Fruit fly (Drosophila melanogaster): ENCODE measurements around the gene pns.

Gene pns

DNA sequence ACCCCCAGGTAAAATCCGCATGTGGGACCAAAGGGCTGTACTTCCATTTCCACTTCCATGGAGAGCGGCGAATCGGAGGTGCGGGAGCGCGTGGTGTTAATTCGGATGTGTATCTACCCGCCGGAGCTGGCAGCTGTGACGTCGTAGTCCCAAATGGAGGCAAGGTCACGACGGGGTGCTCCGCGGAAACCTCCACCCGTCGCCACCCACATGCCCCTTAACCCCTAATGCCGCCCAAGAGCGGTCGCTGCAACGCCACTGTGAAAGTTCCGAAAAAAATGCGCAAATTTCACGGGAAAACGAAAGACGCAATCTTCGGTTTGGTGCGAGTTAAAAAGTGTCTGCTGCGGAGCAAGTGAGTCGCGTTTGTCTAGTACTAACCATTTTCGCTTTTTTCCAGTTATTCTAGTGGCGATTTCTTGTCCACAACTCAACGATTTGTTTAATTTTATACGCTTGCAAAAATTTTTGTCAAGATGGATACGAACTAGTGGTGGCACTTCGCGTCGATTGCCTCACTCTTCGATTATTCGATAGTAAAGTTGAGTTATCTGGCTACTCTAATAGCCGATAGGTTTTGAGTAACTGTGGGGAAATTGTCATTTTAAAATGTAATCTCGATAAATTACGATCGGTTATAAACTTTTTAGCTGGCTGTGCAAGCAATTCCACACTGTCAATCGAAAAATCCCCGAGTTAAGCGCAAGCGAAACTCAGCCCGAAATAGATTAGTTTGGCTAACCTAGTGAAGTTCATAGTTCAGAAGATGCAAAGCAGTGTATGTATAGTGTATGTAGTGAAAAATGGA, 34.6 kb upstream of the pns start, which contains the start of the genes hfp and Psa (continued):
- TF ChIP-seq CG15514 (GFP tag; optimal IDR thresholded peaks at IDR 0.05), result peak; percentile 60
- no peak for TF ChIP-seq CG6813 (GFP tag; optimal IDR thresholded peaks at IDR 0.05)
- TF ChIP-seq Meics (GFP tag; optimal IDR thresholded peaks at IDR 0.05), result no peak
- TF ChIP-seq sc (optimal IDR thresholded peaks at IDR 0.05), result no peak
- TF ChIP-seq sc (GFP tag; optimal IDR thresholded peaks at IDR 0.05), result no peak
- no peak for TF ChIP-seq dmrt11E (tag; optimal IDR thresholded peaks at IDR 0.05)
- TF ChIP-seq Dll (GFP tag; IDR thresholded peaks at IDR 0.05; ENCODE audit: partially characterized antibody), result peak; percentile 73
- TF ChIP-seq sisA (GFP tag; IDR thresholded peaks at IDR 0.05), result no peak
- no peak for TF ChIP-seq Lim3 (GFP tag; IDR thresholded peaks at IDR 0.05)
- no peak for TF ChIP-seq pros (GFP tag; optimal IDR thresholded peaks at IDR 0.05)
- TF ChIP-seq MESR4 (GFP tag; optimal IDR thresholded peaks at IDR 0.05), result peak; percentile 86
- TF ChIP-seq Ravus (GFP tag; IDR thresholded peaks at IDR 0.05), result no peak
- TF ChIP-seq CG5180 (GFP tag; optimal IDR thresholded peaks at IDR 0.05), result no peak
- peak; percentile 7 for TF ChIP-seq grau (tag; optimal IDR thresholded peaks at IDR 0.05)
- TF ChIP-seq fru (optimal IDR thresholded peaks at IDR 0.05), result no peak
- no peak for TF ChIP-seq CG10147 (GFP tag; optimal IDR thresholded peaks at IDR 0.05)
- peak; percentile 46; the same call in 1 of the 3 replicates for TF ChIP-seq CG34422 (GFP tag; IDR thresholded peaks at IDR 0.05)
- TF ChIP-seq Drgx (GFP tag; IDR thresholded peaks at IDR 0.05), result no peak
- TF ChIP-seq Camta (GFP tag; optimal IDR thresholded peaks at IDR 0.05), result no peak
- no peak for TF ChIP-seq Aef1 (GFP tag; IDR thresholded peaks at IDR 0.05)
- no peak for TF ChIP-seq CG4404 (GFP tag; IDR thresholded peaks at IDR 0.05)
- no peak for TF ChIP-seq Hmr (GFP tag; optimal IDR thresholded peaks at IDR 0.05)
- TF ChIP-seq Sox102F (GFP tag; optimal IDR thresholded peaks at IDR 0.05), result no peak
- no peak for TF ChIP-seq CG11247 (GFP tag; IDR thresholded peaks at IDR 0.05)
- TF ChIP-seq CG2678 (tag; optimal IDR thresholded peaks at IDR 0.05), result no peak
- TF ChIP-seq yki (optimal IDR thresholded peaks at IDR 0.05), result no peak
- TF ChIP-seq CG17385 (GFP tag; optimal IDR thresholded peaks at IDR 0.05), result no peak
- no peak for TF ChIP-seq Dfd (GFP tag; optimal IDR thresholded peaks at IDR 0.05)
- TF ChIP-seq CG16813 (GFP tag; IDR thresholded peaks at IDR 0.05; ENCODE audit: partially characterized antibody), result peak; percentile 70
- no peak for TF ChIP-seq CG6254 (GFP tag; optimal IDR thresholded peaks at IDR 0.05)
- peak; percentile 70; the same call in 1 of the 3 replicates for TF ChIP-seq hb (GFP tag; IDR thresholded peaks at IDR 0.05; ENCODE audit: partially characterized antibody)
- no peak for TF ChIP-seq Ada2b (GFP tag; IDR thresholded peaks at IDR 0.05)
- no peak for TF ChIP-seq ewg (GFP tag; optimal IDR thresholded peaks at IDR 0.05)
- TF ChIP-seq twi (tag; optimal IDR thresholded peaks at IDR 0.05), result no peak
- no peak for TF ChIP-seq CG13296 (GFP tag; optimal IDR thresholded peaks at IDR 0.05)
- no peak for TF ChIP-seq HLH54F (GFP tag; optimal IDR thresholded peaks at IDR 0.05)
- TF ChIP-seq Sry-δ (GFP tag; optimal IDR thresholded peaks at IDR 0.05), result peak; percentile 90
- no peak for TF ChIP-seq CG12155 (GFP tag; optimal IDR thresholded peaks at IDR 0.05)
- no peak for TF ChIP-seq CG10462 (GFP tag; optimal IDR thresholded peaks at IDR 0.05)
- TF ChIP-seq CG1529 (GFP tag; optimal IDR thresholded peaks at IDR 0.05), result no peak
- TF ChIP-seq knrl (GFP tag; IDR thresholded peaks at IDR 0.05; ENCODE audit: partially characterized antibody), result peak; percentile 51; the same call in 1 of the 3 replicates
- TF ChIP-seq lab (GFP tag; optimal IDR thresholded peaks at IDR 0.05), result no peak
- peak; percentile 76 for TF ChIP-seq CG7963 (GFP tag; IDR thresholded peaks at IDR 0.05; ENCODE audit: partially characterized antibody)
- peak; percentile 63 for TF ChIP-seq Scr (GFP tag; IDR thresholded peaks at IDR 0.05; ENCODE audit: partially characterized antibody)
- TF ChIP-seq ERR (GFP tag; optimal IDR thresholded peaks at IDR 0.05), result no peak
- no peak for TF ChIP-seq unpg (GFP tag; optimal IDR thresholded peaks at IDR 0.05)
- TF ChIP-seq CG13123 (GFP tag; optimal IDR thresholded peaks at IDR 0.05), result no peak
- TF ChIP-seq CG9797 (GFP tag; optimal IDR thresholded peaks at IDR 0.05), result peak; percentile 25
- TF ChIP-seq CG17568 (GFP tag; optimal IDR thresholded peaks at IDR 0.05), result no peak

All from whole organism, embryonic.